Fruit fly (Drosophila melanogaster) whole organism, wandering third instar larva: ENCODE results near the gene Dnz1.

ENCODE experiments used
- Abd-B ChIP-seq: fragments of >200 bp; optimal IDR thresholded peaks from 2 replicates; lab custom pipeline; 2017; ENCODE audit warnings: missing biosample characterization, missing genetic modification characterization
- CG9705 ChIP-seq: fragments of 200-800 bp; sonication (Bioruptor generic); optimal IDR thresholded peaks from 2 replicates; lab custom pipeline; 2018; ENCODE audit warnings: missing biosample characterization, mild to moderate bottlenecking, missing genetic modification characterization
- CrebA ChIP-seq: fragments of 200-800 bp; sonication (Bioruptor generic); optimal IDR thresholded peaks from 2 replicates; lab custom pipeline; 2016; ENCODE audit warnings: missing biosample characterization, mild to moderate bottlenecking, missing genetic modification characterization, borderline replicate concordance
- Dfd ChIP-seq: fragments of >200 bp; optimal IDR thresholded peaks from 2 replicates; lab custom pipeline; 2017; ENCODE audit warnings: missing biosample characterization, missing genetic modification characterization
- Dif ChIP-seq: fragments of 200-275, 200-300 bp; sonication (Bioruptor generic); optimal IDR thresholded peaks from 2 replicates; lab custom pipeline; 2018; ENCODE audit warnings: missing biosample characterization, missing genetic modification characterization; ENCODE audit not compliant: partially characterized antibody
- GATAd ChIP-seq: sonication (Bioruptor generic); optimal IDR thresholded peaks from 2 replicates; lab custom pipeline; 2016; ENCODE audit warnings: missing biosample characterization, missing genetic modification characterization
- Hr78 ChIP-seq: fragments of >200 bp; optimal IDR thresholded peaks from 2 replicates; lab custom pipeline; 2017; ENCODE audit warnings: missing biosample characterization, missing genetic modification characterization
- Hr83 ChIP-seq: fragments of 200-300 bp; sonication (Bioruptor generic); optimal IDR thresholded peaks from 2 replicates; lab custom pipeline; 2016; ENCODE audit warnings: missing biosample characterization, mild to moderate bottlenecking, missing genetic modification characterization, moderate library complexity; ENCODE audit not compliant: poor library complexity, severe bottlenecking
- Jra ChIP-seq: sonication (Bioruptor generic); optimal IDR thresholded peaks from 2 replicates; lab custom pipeline; 2016; ENCODE audit warnings: missing biosample characterization, missing genetic modification characterization
- Mio ChIP-seq: sonication (Bioruptor generic); optimal IDR thresholded peaks from 2 replicates; lab custom pipeline; 2016; ENCODE audit warnings: missing biosample characterization, missing genetic modification characterization
- Myc ChIP-seq: fragments of >200 bp; optimal IDR thresholded peaks from 2 replicates; lab custom pipeline; 2017
- N ChIP-seq: fragments of >200 bp; optimal IDR thresholded peaks from 2 replicates; lab custom pipeline; 2018; ENCODE audit warnings: missing biosample characterization, missing external identifiers, missing genetic modification characterization
- OdsH ChIP-seq: fragments of 200-800 bp; sonication (Bioruptor generic); optimal IDR thresholded peaks from 2 replicates; lab custom pipeline; 2016; ENCODE audit warnings: missing biosample characterization, mild to moderate bottlenecking, missing genetic modification characterization
- Rel ChIP-seq, 2 experiments: fragments of 200-800 bp; sonication (Bioruptor generic) in 1 of 2; optimal IDR thresholded peaks; 2 replicates in 1 of 2; 3 replicates in 1 of 2; lab custom pipeline; 2016 to 2019; ENCODE audit warnings: mild to moderate bottlenecking in 2 of 2, missing biosample characterization in 2 of 2, missing genetic modification characterization in 2 of 2, moderate library complexity in 1 of 2
- Sp1 ChIP-seq: fragments of 200-800 bp; sonication (Bioruptor generic); optimal IDR thresholded peaks from 3 replicates; lab custom pipeline; 2019; ENCODE audit warnings: missing biosample characterization, mild to moderate bottlenecking, missing genetic modification characterization, moderate library complexity
- Vsx2 ChIP-seq: fragments of 200-300, 225-300 bp; sonication (Bioruptor generic); optimal IDR thresholded peaks from 2 replicates; lab custom pipeline; 2018; ENCODE audit warnings: missing biosample characterization, missing genetic modification characterization; ENCODE audit not compliant: partially characterized antibody
- br ChIP-seq: fragments of 200-800 bp; sonication (Bioruptor generic); optimal IDR thresholded peaks from 2 replicates; lab custom pipeline; 2016; ENCODE audit warnings: missing biosample characterization, missing genetic modification characterization
- dl ChIP-seq, 2 experiments: fragments of 175-275, 200-275 bp in 1 of 2; fragments of 200-275 bp in 1 of 2; sonication (Bioruptor generic); optimal IDR thresholded peaks; lab custom pipeline; 2018; ENCODE audit warnings: mild to moderate bottlenecking in 2 of 2, missing biosample characterization in 2 of 2, missing genetic modification characterization in 2 of 2, moderate library complexity in 2 of 2; ENCODE audit not compliant: partially characterized antibody in 2 of 2, insufficient read depth in 1 of 2
- dsf ChIP-seq: sonication (Bioruptor generic); optimal IDR thresholded peaks from 2 replicates; lab custom pipeline; 2016; ENCODE audit warnings: missing biosample characterization, missing genetic modification characterization, borderline replicate concordance
- foxo ChIP-seq, 2 experiments: fragments of 200-800 bp; sonication (Bioruptor generic); optimal IDR thresholded peaks; 2 replicates in 1 of 2; 3 replicates in 1 of 2; lab custom pipeline; 2016 to 2017; ENCODE audit warnings: missing biosample characterization in 2 of 2, missing genetic modification characterization in 2 of 2
- fru ChIP-seq: fragments of 200-800 bp; sonication (Bioruptor generic); optimal IDR thresholded peaks from 3 replicates; lab custom pipeline; 2016; ENCODE audit warnings: missing biosample characterization, mild to moderate bottlenecking, missing genetic modification characterization
- h ChIP-seq: fragments of 200-800 bp; sonication (Bioruptor generic); optimal IDR thresholded peaks from 3 replicates; lab custom pipeline; 2016; ENCODE audit warnings: missing biosample characterization, mild to moderate bottlenecking, missing genetic modification characterization
- lola ChIP-seq: fragments of >200 bp; optimal IDR thresholded peaks from 2 replicates; lab custom pipeline; 2017; ENCODE audit warnings: missing biosample characterization, missing genetic modification characterization
- pan ChIP-seq: fragments of >200 bp; optimal IDR thresholded peaks from 2 replicates; lab custom pipeline; 2017
- psq ChIP-seq: fragments of 200-800 bp; sonication (Bioruptor generic); optimal IDR thresholded peaks from 3 replicates; lab custom pipeline; 2017; ENCODE audit warnings: missing biosample characterization, mild to moderate bottlenecking, missing genetic modification characterization, moderate library complexity
- rgr ChIP-seq: fragments of 200-800 bp; sonication (Bioruptor generic); optimal IDR thresholded peaks from 3 replicates; lab custom pipeline; 2016; ENCODE audit warnings: missing biosample characterization, mild to moderate bottlenecking, missing genetic modification characterization
- sage ChIP-seq: fragments of 200-800 bp; sonication (Bioruptor generic); optimal IDR thresholded peaks from 2 replicates; lab custom pipeline; 2016; ENCODE audit warnings: missing biosample characterization, mild to moderate bottlenecking, missing genetic modification characterization
- tai ChIP-seq: sonication (Bioruptor generic); optimal IDR thresholded peaks from 2 replicates; lab custom pipeline; 2016; ENCODE audit warnings: missing biosample characterization, missing genetic modification characterization
- usp ChIP-seq: fragments of >200 bp; optimal IDR thresholded peaks from 2 replicates; lab custom pipeline; 2017; ENCODE audit warnings: missing biosample characterization, missing genetic modification characterization

Dnz1 gene

dm6 chr2L:10851336-10851862, 5.0 kb downstream of the Dnz1 start:
- no peak for TF ChIP-seq Dif (GFP tag; lab: Kevin White, UChicago)
- no peak for TF ChIP-seq Hr83 (GFP tag; lab: Kevin White, UChicago)
- no peak for TF ChIP-seq usp (GFP tag; lab: Kevin White, UChicago)
- TF ChIP-seq foxo (GFP tag; optimal IDR thresholded peaks at IDR 0.05; lab: Kevin White, UChicago): no peak
- no peak for TF ChIP-seq pan (lab: Kevin White, UChicago)
- TF ChIP-seq lola: no peak
- TF ChIP-seq Abd-B (GFP tag; lab: Kevin White, UChicago): no peak
- TF ChIP-seq Sp1 (GFP tag; lab: Kevin White, UChicago): no peak
- no peak for TF ChIP-seq dsf (GFP tag; lab: Kevin White, UChicago)
- TF ChIP-seq dl (GFP tag; optimal IDR thresholded peaks at IDR 0.05; lab: Kevin White, UChicago; ENCODE audit: insufficient read depth in 1 of 2, partially characterized antibody in 2 of 2): no peak
- no peak for TF ChIP-seq rgr (GFP tag; lab: Kevin White, UChicago)
- TF ChIP-seq Rel (GFP tag; optimal IDR thresholded peaks at IDR 0.05; lab: Kevin White, UChicago): no peak
- TF ChIP-seq Rel (tag; optimal IDR thresholded peaks at IDR 0.05; lab: Kevin White, UChicago): no peak
- TF ChIP-seq sage: no peak
- no peak for TF ChIP-seq CG9705
- no peak for TF ChIP-seq GATAd

dm6 chr2L:10850320-10850990, 6.0 kb downstream of the Dnz1 start, which contains the start of gene porin:
Gene porin (minus strand): TSS chr2L:10850848.
- TF ChIP-seq rgr (GFP tag; lab: Kevin White, UChicago): peak; percentile 8
- TF ChIP-seq fru (GFP tag; lab: Kevin White, UChicago): peak; percentile 18
- TF ChIP-seq Hr78 (GFP tag; lab: Kevin White, UChicago): no peak
- peak; percentile 78 for TF ChIP-seq psq
- TF ChIP-seq Myc (lab: Kevin White, UChicago): peak; percentile 3
- TF ChIP-seq br: peak; percentile 13
- no peak for TF ChIP-seq Dif (GFP tag; lab: Kevin White, UChicago)
- peak; percentile 34 for TF ChIP-seq Sp1 (GFP tag; lab: Kevin White, UChicago)
- TF ChIP-seq h (GFP tag; lab: Kevin White, UChicago): peak; percentile 27
- TF ChIP-seq Dfd (GFP tag; lab: Kevin White, UChicago): no peak
- TF ChIP-seq Rel (GFP tag; optimal IDR thresholded peaks at IDR 0.05; lab: Kevin White, UChicago): no peak
- peak; percentile 52 for TF ChIP-seq Rel (tag; optimal IDR thresholded peaks at IDR 0.05; lab: Kevin White, UChicago)
- peak in 1 of 2 experiments; percentile 39 for TF ChIP-seq foxo (GFP tag; optimal IDR thresholded peaks at IDR 0.05; lab: Kevin White, UChicago)
- peak; percentile 25 for TF ChIP-seq Jra (GFP tag; lab: Kevin White, UChicago)
- no peak for TF ChIP-seq CG9705
- peak; percentile 26 for TF ChIP-seq Vsx2

- TF ChIP-seq Myc (lab: Kevin White, UChicago) (no peak), foxo (GFP tag; optimal IDR thresholded peaks at IDR 0.05; lab: Kevin White, UChicago) (peak in 1 of 2 experiments; percentile 37), OdsH (GFP tag; lab: Kevin White, UChicago) (peak; percentile 3), h (GFP tag; lab: Kevin White, UChicago) (peak; percentile 18), rgr (GFP tag; lab: Kevin White, UChicago) (peak; percentile 9)
- TF ChIP-seq, all 38 proteins: peak for 4
Measured at dm6 chr2L:10849511-10850191, 6.8 kb downstream of the Dnz1 start, which contains the start of gene SmydA-3. Gene SmydA-3 (plus strand): TSS chr2L:10850141.

- TF ChIP-seq Jra (GFP tag; lab: Kevin White, UChicago) (no peak), pan (lab: Kevin White, UChicago) (no peak), Hr83 (GFP tag; lab: Kevin White, UChicago) (no peak), Mio (GFP tag; lab: Kevin White, UChicago) (no peak), tai (GFP tag; lab: Kevin White, UChicago) (no peak), Sp1 (GFP tag; lab: Kevin White, UChicago) (no peak), dsf (GFP tag; lab: Kevin White, UChicago) (no peak), Abd-B (GFP tag; lab: Kevin White, UChicago) (no peak), Myc (lab: Kevin White, UChicago) (no peak), sage (no peak), Dif (GFP tag; lab: Kevin White, UChicago) (no peak), N (no peak), GATAd (no peak), CrebA (GFP tag; lab: Kevin White, UChicago) (no peak), Rel (GFP tag; optimal IDR thresholded peaks at IDR 0.05; lab: Kevin White, UChicago) (no peak), Rel (tag; optimal IDR thresholded peaks at IDR 0.05; lab: Kevin White, UChicago) (no peak), Dfd (GFP tag; lab: Kevin White, UChicago) (no peak)
Measured at dm6 chr2L:10846944-10847343, 9.5 kb downstream of the Dnz1 start, which contains the start of gene Porin2. Gene Porin2 (minus strand): TSS chr2L:10847044.
